Fruit fly (Drosophila melanogaster) whole organism, embryonic: ENCODE results near the gene CG32829.
A peak's percentile ranks its signal among the peaks of the same experiment; 100 is the strongest.

Source experiments
- Antp ChIP-seq: fragments of 200-800 bp; sonication (Bioruptor generic); optimal IDR thresholded peaks from 3 replicates; lab custom pipeline; 2016; ENCODE audit warnings: missing biosample characterization, missing genetic modification characterization
- CG10147 ChIP-seq: fragments of 200-800 bp; sonication (Bioruptor generic); optimal IDR thresholded peaks from 2 replicates; lab custom pipeline; 2019; ENCODE audit warnings: missing biosample characterization, mild to moderate bottlenecking, missing genetic modification characterization, moderate library complexity
- CG10209 ChIP-seq: fragments of 200-800 bp; sonication (Bioruptor generic); optimal IDR thresholded peaks from 3 replicates; lab custom pipeline; 2017; ENCODE audit warnings: missing biosample characterization, mild to moderate bottlenecking, missing genetic modification characterization, missing genetic modification reagents
- CG1024 ChIP-seq: fragments of 200-800 bp; sonication (Bioruptor generic); IDR thresholded peaks from 2 replicates; pipeline ENCODE4 v1.3.6; 2022; ENCODE audit warnings: missing biosample characterization, missing genetic modification characterization
- CG11504 ChIP-seq: fragments of 200-800 bp; sonication (Bioruptor generic); optimal IDR thresholded peaks from 3 replicates; lab custom pipeline; 2019; ENCODE audit warnings: missing biosample characterization, mild to moderate bottlenecking, missing genetic modification characterization, moderate library complexity
- CG14441 ChIP-seq: fragments of 200-800 bp; sonication (Bioruptor generic); IDR thresholded peaks from 2 replicates; pipeline ENCODE4 v1.3.6; 2022; ENCODE audit warnings: missing biosample characterization, missing genetic modification characterization
- CG14965 ChIP-seq: fragments of 200-800 bp; sonication (Bioruptor generic); optimal IDR thresholded peaks from 2 replicates; lab custom pipeline; 2016; ENCODE audit warnings: missing biosample characterization, missing genetic modification characterization, borderline replicate concordance
- CG16813 ChIP-seq: fragments of 200-800 bp; sonication (Bioruptor generic); IDR thresholded peaks from 3 replicates; pipeline ENCODE4 v1.3.6; 2022; ENCODE audit warnings: missing biosample characterization, missing genetic modification characterization; ENCODE audit not compliant: partially characterized antibody
- CG2116 ChIP-seq: fragments of 200-800 bp; sonication (Bioruptor generic); optimal IDR thresholded peaks from 3 replicates; lab custom pipeline; 2018; ENCODE audit warnings: missing biosample characterization, mild to moderate bottlenecking, missing genetic modification characterization
- CG30403 ChIP-seq: fragments of 200-800 bp; sonication (Bioruptor generic); optimal IDR thresholded peaks from 3 replicates; lab custom pipeline; 2016; ENCODE audit warnings: missing biosample characterization, missing genetic modification characterization
- CG34224 ChIP-seq: fragments of 200-800 bp; sonication (Bioruptor generic); IDR thresholded peaks from 3 replicates; pipeline ENCODE4 v1.3.6; 2022; ENCODE audit warnings: missing biosample characterization, missing genetic modification characterization; ENCODE audit not compliant: partially characterized antibody
- CG3847 ChIP-seq: fragments of 200-800 bp; sonication (Bioruptor generic); IDR thresholded peaks from 2 replicates; pipeline ENCODE4 v1.3.6; 2022; ENCODE audit warnings: missing biosample characterization, missing genetic modification characterization
- CG5180 ChIP-seq: fragments of 200-800 bp; sonication (Bioruptor generic); optimal IDR thresholded peaks from 3 replicates; lab custom pipeline; 2017; ENCODE audit warnings: missing biosample characterization, missing genetic modification characterization, mild to moderate bottlenecking, moderate library complexity, missing genetic modification reagents
- CG6765 ChIP-seq: fragments of 200-800 bp; sonication (Bioruptor generic); optimal IDR thresholded peaks from 3 replicates; lab custom pipeline; 2017; ENCODE audit warnings: missing biosample characterization, mild to moderate bottlenecking, missing genetic modification characterization
- CG7745 ChIP-seq: fragments of 200-800 bp; sonication (Bioruptor generic); optimal IDR thresholded peaks from 2 replicates; lab custom pipeline; 2018; ENCODE audit warnings: missing biosample characterization, mild to moderate bottlenecking, missing genetic modification characterization, moderate library complexity
- CG8478 ChIP-seq: fragments of >200 bp; optimal IDR thresholded peaks from 2 replicates; lab custom pipeline; 2018
- CG8944 ChIP-seq: fragments of 200-800 bp; sonication (Bioruptor generic); optimal IDR thresholded peaks from 3 replicates; lab custom pipeline; 2016; ENCODE audit warnings: missing biosample characterization, missing genetic modification characterization
- CG9215 ChIP-seq: fragments of 200-800 bp; sonication (Bioruptor generic); IDR thresholded peaks from 2 replicates; pipeline ENCODE4 v1.3.6; 2022; ENCODE audit warnings: missing biosample characterization, missing genetic modification characterization
- CkIIα-i1 ChIP-seq: fragments of 200-800 bp; sonication (Bioruptor generic); IDR thresholded peaks from 2 replicates; pipeline ENCODE4 v1.3.6; 2022; ENCODE audit warnings: missing biosample characterization, missing genetic modification characterization
- Dfd ChIP-seq, 2 experiments: fragments of >200 bp; optimal IDR thresholded peaks; 2 replicates each; lab custom pipeline; 2017; ENCODE audit warnings: missing biosample characterization in 2 of 2, missing genetic modification characterization in 2 of 2
- E2f2 ChIP-seq: fragments of 200-800 bp; sonication (Bioruptor generic); IDR thresholded peaks from 2 replicates; pipeline ENCODE4 v1.3.6; 2022; ENCODE audit warnings: missing biosample characterization, missing genetic modification characterization
- Elba2 ChIP-seq: fragments of 200-800 bp; sonication (Bioruptor generic); optimal IDR thresholded peaks from 3 replicates; lab custom pipeline; 2016; ENCODE audit warnings: missing biosample characterization, missing genetic modification characterization
- Fer2 ChIP-seq: fragments of 200-800 bp; sonication (Bioruptor generic); optimal IDR thresholded peaks from 2 replicates; lab custom pipeline; 2018; ENCODE audit warnings: missing biosample characterization, mild to moderate bottlenecking, missing genetic modification characterization, moderate library complexity
- HLHmδ ChIP-seq: fragments of 200-800 bp; sonication (Bioruptor generic); optimal IDR thresholded peaks from 2 replicates; lab custom pipeline; 2018; ENCODE audit warnings: missing biosample characterization, mild to moderate bottlenecking, missing genetic modification characterization, moderate library complexity
- Hey ChIP-seq: fragments of 200-800 bp; sonication (Bioruptor generic); optimal IDR thresholded peaks from 3 replicates; lab custom pipeline; 2018; ENCODE audit warnings: missing biosample characterization, mild to moderate bottlenecking, missing genetic modification characterization
- Lhr ChIP-seq: fragments of 200-800 bp; sonication (Bioruptor generic); optimal IDR thresholded peaks from 3 replicates; lab custom pipeline; 2017; ENCODE audit warnings: mild to moderate bottlenecking, missing biosample characterization, missing genetic modification reagents, missing genetic modification characterization
- Mad ChIP-seq: fragments of 200-800 bp; sonication (Bioruptor generic); optimal IDR thresholded peaks from 2 replicates; lab custom pipeline; 2016; ENCODE audit warnings: missing biosample characterization, missing genetic modification characterization
- Rfx ChIP-seq: fragments of 200-800 bp; sonication (Bioruptor generic); IDR thresholded peaks from 2 replicates; pipeline ENCODE4 v1.3.6; 2022; ENCODE audit warnings: missing biosample characterization, missing genetic modification characterization
- Sin3A ChIP-seq: fragments of >200 bp; optimal IDR thresholded peaks from 2 replicates; lab custom pipeline; 2018
- amos ChIP-seq: fragments of 200-800 bp; sonication (Bioruptor generic); IDR thresholded peaks from 2 replicates; pipeline ENCODE4 v1.3.6; 2022; ENCODE audit warnings: missing biosample characterization, missing genetic modification characterization; ENCODE audit not compliant: partially characterized antibody
- ap ChIP-seq: fragments of 200-800 bp; sonication (Bioruptor generic); IDR thresholded peaks from 2 replicates; pipeline ENCODE4 v1.3.6; 2022; ENCODE audit warnings: missing biosample characterization, missing genetic modification characterization
- bigmax ChIP-seq: fragments of 200-800 bp; sonication (Bioruptor generic); optimal IDR thresholded peaks from 2 replicates; lab custom pipeline; 2018; ENCODE audit warnings: missing biosample characterization, mild to moderate bottlenecking, missing genetic modification characterization
- cg ChIP-seq: fragments of 200-800 bp; sonication (Bioruptor generic); optimal IDR thresholded peaks from 3 replicates; lab custom pipeline; 2019; ENCODE audit warnings: missing biosample characterization, mild to moderate bottlenecking, missing genetic modification characterization, moderate library complexity
- dmrt11E ChIP-seq: fragments of 200-800 bp; sonication (Bioruptor generic); optimal IDR thresholded peaks from 3 replicates; lab custom pipeline; 2018; ENCODE audit warnings: missing biosample characterization, mild to moderate bottlenecking, missing genetic modification characterization, moderate library complexity
- eve ChIP-seq, 2 experiments: fragments of >200 bp; optimal IDR thresholded peaks; 2 replicates each; lab custom pipeline; 2017; ENCODE audit warnings: missing biosample characterization in 2 of 2, missing genetic modification characterization in 2 of 2
- ewg ChIP-seq: fragments of 200-800 bp; sonication (Bioruptor generic); optimal IDR thresholded peaks from 3 replicates; lab custom pipeline; 2017; ENCODE audit warnings: mild to moderate bottlenecking, missing biosample characterization, missing genetic modification reagents, missing genetic modification characterization
- gfzf ChIP-seq: fragments of 200-800 bp; sonication (Bioruptor generic); optimal IDR thresholded peaks from 2 replicates; lab custom pipeline; 2016; ENCODE audit warnings: missing biosample characterization, mild to moderate bottlenecking, missing genetic modification characterization, moderate library complexity
- hkb ChIP-seq, 2 experiments: fragments of 200-800 bp in 1 of 2; fragments of >200 bp in 1 of 2; sonication (Bioruptor generic) in 1 of 2; IDR thresholded peaks in 1 of 2; optimal IDR thresholded peaks in 1 of 2; 2 replicates each; pipeline versions ENCODE4 v1.3.6 to Lab custom; 2017 to 2022; ENCODE audit warnings: missing biosample characterization in 1 of 2, missing genetic modification characterization in 1 of 2
- nmo ChIP-seq: fragments of 200-800 bp; sonication (Bioruptor generic); optimal IDR thresholded peaks from 2 replicates; lab custom pipeline; 2018; ENCODE audit warnings: missing biosample characterization, mild to moderate bottlenecking, missing genetic modification characterization, moderate library complexity
- odd ChIP-seq: fragments of 200-800 bp; sonication (Bioruptor generic); optimal IDR thresholded peaks from 2 replicates; lab custom pipeline; 2017; ENCODE audit warnings: missing biosample characterization, mild to moderate bottlenecking, missing genetic modification characterization
- org-1 ChIP-seq: fragments of 200-800 bp; sonication (Bioruptor generic); optimal IDR thresholded peaks from 2 replicates; lab custom pipeline; 2017; ENCODE audit warnings: missing biosample characterization, missing genetic modification characterization
- phol ChIP-seq: fragments of 200-800 bp; sonication (Bioruptor generic); optimal IDR thresholded peaks from 3 replicates; lab custom pipeline; 2018; ENCODE audit warnings: missing biosample characterization, mild to moderate bottlenecking, missing genetic modification characterization, moderate library complexity
- pzg ChIP-seq: fragments of 200-800 bp; sonication (Bioruptor generic); optimal IDR thresholded peaks from 3 replicates; lab custom pipeline; 2018; ENCODE audit warnings: missing biosample characterization, mild to moderate bottlenecking, missing genetic modification characterization, moderate library complexity
- ranshi ChIP-seq: fragments of 200-800 bp; sonication (Bioruptor generic); IDR thresholded peaks from 2 replicates; pipeline ENCODE4 v1.3.6; 2022; ENCODE audit warnings: missing biosample characterization, missing genetic modification characterization
- run ChIP-seq: fragments of 200-800 bp; sonication (Bioruptor generic); optimal IDR thresholded peaks from 3 replicates; lab custom pipeline; 2018; ENCODE audit warnings: missing biosample characterization, mild to moderate bottlenecking, missing genetic modification characterization
- slp2 ChIP-seq: fragments of 200-800 bp; sonication (Bioruptor generic); optimal IDR thresholded peaks from 2 replicates; lab custom pipeline; 2016; ENCODE audit warnings: missing biosample characterization, missing genetic modification characterization
- sob ChIP-seq: fragments of 200-800 bp; sonication (Bioruptor generic); IDR thresholded peaks from 2 replicates; pipeline ENCODE4 v1.3.6; 2022; ENCODE audit warnings: missing biosample characterization, missing genetic modification characterization
- tap ChIP-seq: fragments of 200-800 bp; optimal IDR thresholded peaks from 3 replicates; lab custom pipeline; 2019; ENCODE audit warnings: missing biosample characterization, mild to moderate bottlenecking, missing genetic modification characterization, moderate library complexity
- tll ChIP-seq, 2 experiments: fragments of 200-800 bp in 1 of 2; fragments of >200 bp in 1 of 2; sonication (Bioruptor generic) in 1 of 2; optimal IDR thresholded peaks; 2 replicates each; lab custom pipeline; 2017 to 2019; ENCODE audit warnings: missing biosample characterization in 2 of 2, missing genetic modification characterization in 2 of 2, mild to moderate bottlenecking in 1 of 2, moderate library complexity in 1 of 2
- tx ChIP-seq: fragments of 200-800 bp; sonication (Bioruptor generic); optimal IDR thresholded peaks from 2 replicates; lab custom pipeline; 2016; ENCODE audit warnings: missing biosample characterization, missing genetic modification characterization
- vvl ChIP-seq: fragments of 200-800 bp; sonication (Bioruptor generic); IDR thresholded peaks from 2 replicates; pipeline ENCODE4 v1.3.6; 2022; ENCODE audit warnings: missing biosample characterization, missing genetic modification characterization

Gene CG32829

DNA sequence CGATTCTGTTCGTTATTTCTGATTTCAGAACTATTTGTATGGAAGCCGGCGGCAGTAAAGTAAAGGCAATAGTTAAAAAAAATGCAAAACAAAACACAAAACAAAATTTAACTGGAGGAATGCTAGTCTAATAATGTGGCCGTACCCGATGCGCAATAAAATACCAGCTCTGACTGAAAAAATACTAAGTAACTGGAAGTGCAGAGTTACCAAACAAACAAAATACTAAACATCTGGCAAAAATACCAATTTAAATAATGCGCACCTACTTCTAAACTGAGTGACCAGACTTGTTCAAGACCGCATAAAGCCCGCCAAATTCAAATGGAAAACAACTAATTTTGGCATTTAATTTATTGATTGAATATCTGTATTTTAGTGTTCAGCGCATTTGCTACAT is 2.3 kb downstream of the CG32829 start, which contains the start of gene Wee1 (continued):
- TF ChIP-seq nmo (GFP tag; lab: Kevin White, UChicago) (peak; percentile 84), Sin3A (peak; percentile 23), vvl (no peak), slp2 (GFP tag; lab: Kevin White, UChicago) (no peak), sob (no peak), org-1 (GFP tag; lab: Kevin White, UChicago) (no peak), Hey (tag; lab: Kevin White, UChicago) (no peak), CG8944 (GFP tag; lab: Kevin White, UChicago) (no peak), CG10209 (no peak), CG1024 (GFP tag; lab: Robert Waterston, UW) (no peak), CG10147 (GFP tag; lab: Kevin White, UChicago) (no peak), HLHmδ (GFP tag; lab: Kevin White, UChicago) (no peak), Rfx (GFP tag; lab: Robert Waterston, UW) (no peak), cg (GFP tag; lab: Kevin White, UChicago) (no peak), pzg (peak; percentile 96), CG8478 (lab: Kevin White, UChicago) (no peak), eve (GFP tag; optimal IDR thresholded peaks at IDR 0.05; lab: Kevin White, UChicago) (no peak), ewg (GFP tag; lab: Kevin White, UChicago) (peak; percentile 25), CkIIα-i1 (no peak), CG2116 (peak; percentile 63), Mad (GFP tag; lab: Kevin White, UChicago) (no peak), Antp (GFP tag; lab: Kevin White, UChicago) (no peak), run (tag; lab: Kevin White, UChicago) (no peak), E2f2 (GFP tag; lab: Robert Waterston, UW) (peak; percentile 97), CG5180 (GFP tag; lab: Kevin White, UChicago) (no peak), CG6765 (GFP tag; lab: Kevin White, UChicago) (no peak), CG14965 (GFP tag; lab: Kevin White, UChicago) (no peak), tx (no peak), dmrt11E (tag; lab: Kevin White, UChicago) (no peak), odd (no peak), amos (no peak), Lhr (GFP tag; lab: Kevin White, UChicago) (peak; percentile 71), CG30403 (no peak), CG3847 (GFP tag; lab: Robert Waterston, UW) (peak; percentile 71), Dfd (GFP tag; optimal IDR thresholded peaks at IDR 0.05; lab: Kevin White, UChicago) (no peak), ap (GFP tag; lab: Robert Waterston, UW) (no peak), phol (tag; lab: Kevin White, UChicago) (peak; percentile 40), CG16813 (GFP tag; lab: Robert Waterston, UW) (no peak; the same call in 2 of the 3 replicates), CG7745 (no peak), tll (GFP tag; optimal IDR thresholded peaks at IDR 0.05; lab: Kevin White, UChicago) (no peak), tap (tag; lab: Kevin White, UChicago) (no peak), hkb (optimal IDR thresholded peaks at IDR 0.05; lab: Kevin White, UChicago) (no peak), hkb (GFP tag; IDR thresholded peaks at IDR 0.05; lab: Robert Waterston, UW) (no peak), ranshi (GFP tag; lab: Robert Waterston, UW) (no peak), Fer2 (no peak), CG11504 (tag; lab: Kevin White, UChicago) (no peak), bigmax (GFP tag; lab: Kevin White, UChicago) (peak; percentile 59), Elba2 (GFP tag; lab: Kevin White, UChicago) (peak; percentile 30), CG14441 (GFP tag; lab: Robert Waterston, UW) (no peak), gfzf (GFP tag; lab: Kevin White, UChicago) (peak; percentile 98), CG9215 (GFP tag; lab: Robert Waterston, UW) (no peak), CG34224 (GFP tag; lab: Robert Waterston, UW) (no peak)
